Fruit fly (Drosophila melanogaster): ENCODE results near the gene CG17300.

CG17300 gene

DNA sequence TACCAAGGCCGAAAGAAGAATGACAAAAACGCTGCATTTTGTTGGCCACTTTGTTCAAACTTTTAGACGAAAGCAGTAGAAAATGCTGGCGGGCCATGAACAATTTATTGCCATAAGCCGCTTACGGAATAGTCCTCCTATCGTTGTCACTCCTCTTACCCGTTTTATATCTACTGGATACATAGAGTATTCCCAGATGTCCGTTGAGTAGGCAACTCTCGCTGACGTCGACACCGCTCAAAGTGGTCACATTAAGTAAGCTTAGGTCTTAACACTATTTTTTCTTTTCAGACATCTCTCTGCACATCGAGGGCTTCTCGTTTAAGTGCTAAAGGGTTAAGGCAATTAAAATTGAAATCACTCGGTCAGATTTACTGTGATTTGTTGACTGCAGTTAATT, 3.7 kb downstream of the CG17300 start:
- TF ChIP-seq CG32121 (GFP tag; IDR thresholded peaks at IDR 0.05) (no peak), fd96Ca (GFP tag; IDR thresholded peaks at IDR 0.05) (no peak), CG8301 (tag; optimal IDR thresholded peaks at IDR 0.05) (no peak), CG8159 (tag; optimal IDR thresholded peaks at IDR 0.05) (no peak), CG15710 (tag; optimal IDR thresholded peaks at IDR 0.05) (no peak), CG4496 (GFP tag; IDR thresholded peaks at IDR 0.05) (no peak), CG12605 (GFP tag; IDR thresholded peaks at IDR 0.05) (no peak)

DNA sequence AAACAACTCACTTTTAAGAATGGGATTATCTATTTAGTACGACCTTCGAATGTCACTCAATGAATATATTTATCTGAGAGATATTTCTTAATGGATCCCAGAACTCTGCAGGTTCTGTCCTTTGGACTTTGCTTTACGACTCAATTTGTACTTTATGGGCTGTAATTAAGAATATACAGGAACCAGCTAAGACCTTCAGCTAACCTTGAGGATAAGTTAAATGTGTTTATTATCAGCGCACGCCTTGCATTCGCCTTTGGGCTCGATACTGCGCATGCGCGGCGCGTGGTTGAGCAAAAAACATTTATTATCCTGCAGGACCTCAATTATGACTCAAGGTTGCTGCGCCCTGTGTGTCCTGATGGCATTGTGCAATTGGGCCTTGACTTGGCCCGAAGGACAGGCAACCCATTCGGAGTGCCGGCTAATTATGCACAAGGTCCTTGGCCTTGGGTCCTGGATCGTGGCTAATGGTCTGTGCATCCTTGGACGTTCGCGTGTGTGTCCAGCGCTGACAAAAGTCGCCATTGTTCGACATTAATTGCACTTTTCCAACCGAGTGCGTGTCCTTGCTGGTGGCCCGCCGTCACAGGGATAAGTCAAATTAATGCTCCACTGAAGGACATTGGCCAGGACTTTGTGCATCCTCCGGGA, 5.7 kb downstream of the CG17300 start:
- TF ChIP-seq CG15710 (tag; optimal IDR thresholded peaks at IDR 0.05) (no peak), CG4496 (GFP tag; IDR thresholded peaks at IDR 0.05) (no peak), CG17806 (tag; optimal IDR thresholded peaks at IDR 0.05) (no peak), Snoo (tag; optimal IDR thresholded peaks at IDR 0.05) (no peak), Pif1A (GFP tag; optimal IDR thresholded peaks at IDR 0.05) (no peak), CG13204 (GFP tag; optimal IDR thresholded peaks at IDR 0.05) (no peak), CG34367 (tag; optimal IDR thresholded peaks at IDR 0.05) (no peak), rn (GFP tag; IDR thresholded peaks at IDR 0.05) (no peak), CG14655 (GFP tag; optimal IDR thresholded peaks at IDR 0.05) (no peak), gl (tag; optimal IDR thresholded peaks at IDR 0.05) (no peak), CG8301 (tag; optimal IDR thresholded peaks at IDR 0.05) (no peak), EcR (GFP tag; optimal IDR thresholded peaks at IDR 0.05) (no peak), Pif1B (GFP tag; optimal IDR thresholded peaks at IDR 0.05) (no peak), CG10348 (GFP tag; IDR thresholded peaks at IDR 0.05) (no peak), Ets98B (GFP tag; IDR thresholded peaks at IDR 0.05) (no peak)

DNA sequence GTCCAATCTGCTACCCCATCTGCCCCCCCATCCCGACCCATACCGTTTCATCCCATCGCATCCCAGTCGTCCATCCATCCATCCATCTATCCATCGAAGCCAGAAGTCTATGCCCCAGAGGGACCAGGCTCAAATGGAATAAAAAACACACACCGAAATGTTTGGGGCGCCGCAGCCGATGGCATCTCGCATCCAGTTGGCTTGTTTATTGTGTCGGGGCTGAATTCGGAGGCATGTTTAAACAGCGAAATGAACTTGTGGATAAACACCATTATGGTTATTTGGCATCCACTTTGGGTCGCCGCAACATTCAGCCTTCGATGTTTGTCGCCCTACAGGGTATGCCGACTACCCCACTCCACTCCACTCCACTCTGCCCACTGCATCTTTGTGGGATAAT, 6.7 kb downstream of the CG17300 start:
- TF ChIP-seq gl (tag; optimal IDR thresholded peaks at IDR 0.05) (no peak), EcR (GFP tag; optimal IDR thresholded peaks at IDR 0.05) (no peak), fd96Ca (GFP tag; IDR thresholded peaks at IDR 0.05) (no peak), CG34367 (tag; optimal IDR thresholded peaks at IDR 0.05) (no peak), CG9948 (tag; optimal IDR thresholded peaks at IDR 0.05) (no peak), CG15710 (tag; optimal IDR thresholded peaks at IDR 0.05) (no peak), CG12605 (GFP tag; IDR thresholded peaks at IDR 0.05) (no peak), CG4496 (GFP tag; IDR thresholded peaks at IDR 0.05) (no peak), Pif1A (GFP tag; optimal IDR thresholded peaks at IDR 0.05) (no peak), CG14655 (GFP tag; optimal IDR thresholded peaks at IDR 0.05) (no peak), Snoo (tag; optimal IDR thresholded peaks at IDR 0.05) (no peak), CG13204 (GFP tag; optimal IDR thresholded peaks at IDR 0.05) (no peak), Pif1B (GFP tag; optimal IDR thresholded peaks at IDR 0.05) (no peak), Ets98B (GFP tag; IDR thresholded peaks at IDR 0.05) (no peak), CG32121 (GFP tag; IDR thresholded peaks at IDR 0.05) (no peak), rn (GFP tag; IDR thresholded peaks at IDR 0.05) (no peak), D1 (tag; optimal IDR thresholded peaks at IDR 0.05) (no peak), CG8159 (tag; optimal IDR thresholded peaks at IDR 0.05) (no peak)

DNA sequence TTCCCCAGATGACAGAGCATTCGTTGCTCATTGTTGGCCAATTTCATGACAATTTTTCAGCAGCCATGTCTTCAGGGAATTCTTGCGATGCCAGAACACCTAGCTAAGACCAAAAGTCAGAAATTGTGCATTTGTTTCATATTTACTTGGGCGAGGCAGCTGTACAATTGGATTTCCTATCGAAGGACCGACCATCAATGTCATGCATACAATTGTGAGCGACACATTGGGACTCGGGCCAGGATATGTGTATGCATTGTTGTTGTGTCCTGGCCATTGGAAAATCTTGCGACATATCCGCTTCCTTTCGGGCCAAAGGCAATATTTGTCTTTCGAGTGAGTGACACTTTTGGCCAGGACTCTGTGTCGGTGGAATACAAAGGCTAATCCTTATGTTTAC, 9.8 kb downstream of the CG17300 start:
- TF ChIP-seq CG10348 (GFP tag; IDR thresholded peaks at IDR 0.05) (no peak), gl (tag; optimal IDR thresholded peaks at IDR 0.05) (no peak), CG17806 (tag; optimal IDR thresholded peaks at IDR 0.05) (no peak)

DNA sequence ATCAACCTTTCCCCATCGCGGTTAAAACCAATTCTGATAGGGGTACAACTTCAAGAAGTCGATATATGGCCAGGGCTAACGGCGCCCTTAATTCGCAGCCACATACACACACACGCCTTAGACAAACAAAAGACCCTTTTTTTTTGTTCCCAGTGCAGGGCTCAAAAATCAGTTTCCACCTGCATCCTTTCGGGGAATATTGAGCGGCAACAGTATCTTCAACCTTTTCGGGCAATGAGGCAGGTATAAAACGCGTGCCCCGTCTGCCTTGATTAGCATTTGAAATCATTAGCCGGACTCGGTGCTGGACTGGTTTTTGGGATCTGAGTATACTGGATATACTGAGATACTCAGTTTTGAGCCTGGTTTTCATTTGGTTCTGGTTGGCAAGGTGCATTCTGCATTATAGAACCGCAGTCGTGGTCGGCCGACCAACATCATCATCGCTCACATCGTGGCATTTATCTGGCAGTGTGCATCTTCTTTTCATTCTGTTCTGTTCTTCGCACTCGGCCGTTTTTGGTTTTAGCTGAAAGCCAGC, 12.9 kb downstream of the CG17300 start:
- TF ChIP-seq CG34367 (tag; optimal IDR thresholded peaks at IDR 0.05) (no peak), rn (GFP tag; IDR thresholded peaks at IDR 0.05) (no peak), CG4496 (GFP tag; IDR thresholded peaks at IDR 0.05) (no peak), CG10348 (GFP tag; IDR thresholded peaks at IDR 0.05) (no peak), D1 (tag; optimal IDR thresholded peaks at IDR 0.05) (no peak), fd96Ca (GFP tag; IDR thresholded peaks at IDR 0.05) (no peak), CG15710 (tag; optimal IDR thresholded peaks at IDR 0.05) (no peak), CG14655 (GFP tag; optimal IDR thresholded peaks at IDR 0.05) (no peak), CG13204 (GFP tag; optimal IDR thresholded peaks at IDR 0.05) (no peak), CG8159 (tag; optimal IDR thresholded peaks at IDR 0.05) (no peak), CG17806 (tag; optimal IDR thresholded peaks at IDR 0.05) (no peak)

DNA sequence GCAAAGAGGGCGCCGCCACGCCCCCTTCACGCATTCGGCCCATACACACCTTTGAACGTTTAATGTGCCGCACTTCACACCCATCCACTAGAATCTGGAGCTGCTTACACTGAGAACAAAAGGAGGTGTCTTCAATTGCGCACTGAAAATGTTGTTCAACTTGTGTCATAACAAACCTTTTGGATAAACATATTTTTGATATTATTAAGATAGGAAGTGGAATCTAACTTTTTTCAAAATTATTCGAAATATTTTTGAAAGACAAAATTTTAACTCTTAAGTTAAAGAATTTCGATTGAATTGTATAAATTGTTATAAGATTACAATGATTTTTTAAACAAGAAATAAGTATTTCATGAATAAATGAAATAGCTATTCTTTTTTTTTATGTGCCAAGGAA, 18.8 kb downstream of the CG17300 start:
- no peak for TF ChIP-seq CG32121 (GFP tag; IDR thresholded peaks at IDR 0.05)
- TF ChIP-seq Pif1B (GFP tag; optimal IDR thresholded peaks at IDR 0.05) = no peak
- no peak for TF ChIP-seq CG4496 (GFP tag; IDR thresholded peaks at IDR 0.05)
- TF ChIP-seq CG12605 (GFP tag; IDR thresholded peaks at IDR 0.05) = no peak
- no peak for TF ChIP-seq D1 (tag; optimal IDR thresholded peaks at IDR 0.05)
- no peak for TF ChIP-seq fd96Ca (GFP tag; IDR thresholded peaks at IDR 0.05)
- peak; percentile 15 for TF ChIP-seq CG8301 (tag; optimal IDR thresholded peaks at IDR 0.05)
- TF ChIP-seq CG10348 (GFP tag; IDR thresholded peaks at IDR 0.05) = no peak
- TF ChIP-seq CG15710 (tag; optimal IDR thresholded peaks at IDR 0.05) = no peak
- TF ChIP-seq CG8159 (tag; optimal IDR thresholded peaks at IDR 0.05) = no peak
- no peak for TF ChIP-seq rn (GFP tag; IDR thresholded peaks at IDR 0.05)
- TF ChIP-seq CG17806 (tag; optimal IDR thresholded peaks at IDR 0.05) = peak; percentile 15
- TF ChIP-seq EcR (GFP tag; optimal IDR thresholded peaks at IDR 0.05) = no peak
- TF ChIP-seq CG14655 (GFP tag; optimal IDR thresholded peaks at IDR 0.05) = peak; percentile 46
- no peak for TF ChIP-seq Ets98B (GFP tag; IDR thresholded peaks at IDR 0.05)
- TF ChIP-seq CG9948 (tag; optimal IDR thresholded peaks at IDR 0.05) = peak; percentile 35
- TF ChIP-seq CG34367 (tag; optimal IDR thresholded peaks at IDR 0.05) = no peak
- TF ChIP-seq Snoo (tag; optimal IDR thresholded peaks at IDR 0.05) = no peak
- TF ChIP-seq Pif1A (GFP tag; optimal IDR thresholded peaks at IDR 0.05) = peak; percentile 6
- no peak for TF ChIP-seq gl (tag; optimal IDR thresholded peaks at IDR 0.05)
- no peak for TF ChIP-seq CG13204 (GFP tag; optimal IDR thresholded peaks at IDR 0.05)

Data from whole organism, pupa.